Fruit fly (Drosophila melanogaster) whole organism, adult: ENCODE results near the gene Aasdh.
A peak's percentile ranks its signal among the peaks of the same experiment; 100 is the strongest.

Experiments
- Clk ChIP-seq: fragments of 200-800 bp; sonication (Bioruptor generic); optimal IDR thresholded peaks from 2 replicates; lab custom pipeline; 2017; ENCODE audit warnings: missing biosample characterization, missing genetic modification characterization
- Crg-1 ChIP-seq: fragments of 200-800 bp; sonication (Bioruptor generic); optimal IDR thresholded peaks from 2 replicates; lab custom pipeline; 2016; ENCODE audit warnings: missing biosample characterization, missing genetic modification characterization
- Mnt ChIP-seq: fragments of 200-800 bp; sonication (Bioruptor generic); optimal IDR thresholded peaks from 2 replicates; lab custom pipeline; 2016; ENCODE audit warnings: missing biosample characterization, mild to moderate bottlenecking, missing genetic modification characterization
- cnc ChIP-seq, 2 experiments: fragments of >200 bp; optimal IDR thresholded peaks; 2 replicates each; lab custom pipeline; 2017
- pad ChIP-seq: fragments of 200-800 bp; sonication (Bioruptor generic); optimal IDR thresholded peaks from 3 replicates; lab custom pipeline; 2017; ENCODE audit warnings: missing biosample characterization, missing genetic modification characterization, mild to moderate bottlenecking, moderate library complexity, missing genetic modification reagents
- tj ChIP-seq: fragments of 200-800 bp; sonication (Bioruptor generic); optimal IDR thresholded peaks from 3 replicates; lab custom pipeline; 2017; ENCODE audit warnings: missing biosample characterization, mild to moderate bottlenecking, missing genetic modification characterization, moderate library complexity

dm6 chr2L:8416350-8417046 lies 32.9 kb downstream of the Aasdh start:
- TF ChIP-seq Crg-1 (GFP tag; lab: Kevin White, UChicago), result no peak
- TF ChIP-seq cnc (optimal IDR thresholded peaks at IDR 0.05; lab: Kevin White, UChicago), result no peak
- TF ChIP-seq tj (GFP tag; lab: Kevin White, UChicago), result peak; percentile 10
- no peak for TF ChIP-seq pad (GFP tag; lab: Kevin White, UChicago)
- no peak for TF ChIP-seq Clk (GFP tag; lab: Kevin White, UChicago)
- TF ChIP-seq Mnt (GFP tag; lab: Kevin White, UChicago), result no peak
